Worm (Caenorhabditis elegans) whole organism, L2 larva: ENCODE data around the gene F38H4.6.

Experiments used
- C34F6.9 ChIP-seq: fragments of 150-350 bp; optimal IDR thresholded peaks from 2 replicates; lab custom pipeline; 2014; ENCODE audit warnings: missing biosample characterization, missing genetic modification characterization
- F13H6.1 ChIP-seq: sonication (generic microtip); optimal IDR thresholded peaks from 2 replicates; lab custom pipeline; 2016; ENCODE audit warnings: missing genetic modification characterization, missing compliant biosample characterization
- R02D3.7 ChIP-seq: fragments of 150-350 bp; optimal IDR thresholded peaks from 2 replicates; lab custom pipeline; 2014; ENCODE audit warnings: missing biosample characterization, missing genetic modification characterization
- Y55F3AM.14 ChIP-seq: fragments of 200-800 bp; sonication (Bioruptor generic); optimal IDR thresholded peaks from 2 replicates; lab custom pipeline; 2018; ENCODE audit warnings: mild to moderate bottlenecking, missing genetic modification characterization, missing compliant biosample characterization
- ZK546.5 ChIP-seq: sonication (generic microtip); optimal IDR thresholded peaks from 2 replicates; lab custom pipeline; 2017; ENCODE audit warnings: missing biosample characterization, missing genetic modification characterization
- alr-1 ChIP-seq: fragments of 150-350 bp; optimal IDR thresholded peaks from 2 replicates; lab custom pipeline; 2014; ENCODE audit warnings: missing biosample characterization, missing genetic modification characterization
- aly-2 ChIP-seq: fragments of 150-350 bp; optimal IDR thresholded peaks from 2 replicates; lab custom pipeline; 2014; ENCODE audit warnings: missing biosample characterization, missing genetic modification characterization
- ama-1 ChIP-seq: fragments of 150-350 bp; optimal IDR thresholded peaks from 2 replicates; lab custom pipeline; 2018; ENCODE audit warnings: inconsistent platforms
- blmp-1 ChIP-seq: sonication (generic microtip); optimal IDR thresholded peaks from 2 replicates; lab custom pipeline; 2017; ENCODE audit warnings: missing genetic modification characterization, mild to moderate bottlenecking, missing compliant biosample characterization, antibody characterized with exemption, moderate library complexity; ENCODE audit not compliant: insufficient read depth
- ceh-16 ChIP-seq: fragments of 150-350 bp; optimal IDR thresholded peaks from 2 replicates; lab custom pipeline; 2014; ENCODE audit warnings: missing biosample characterization, missing genetic modification characterization
- ceh-82 ChIP-seq: fragments of 150-350 bp; optimal IDR thresholded peaks from 2 replicates; lab custom pipeline; 2014; ENCODE audit warnings: missing biosample characterization, missing genetic modification characterization
- crh-2 ChIP-seq: sonication (generic microtip); optimal IDR thresholded peaks from 2 replicates; lab custom pipeline; 2017; ENCODE audit warnings: missing biosample characterization, missing genetic modification characterization
- dmd-4 ChIP-seq: sonication (generic microtip); optimal IDR thresholded peaks from 2 replicates; lab custom pipeline; 2017; ENCODE audit warnings: missing biosample characterization, missing genetic modification characterization
- egl-27 ChIP-seq: sonication (generic microtip); optimal IDR thresholded peaks from 3 replicates; lab custom pipeline; 2017; ENCODE audit warnings: missing biosample characterization, missing genetic modification reagents, missing genetic modification characterization
- elt-1 ChIP-seq: fragments of 150-350 bp; optimal IDR thresholded peaks from 2 replicates; lab custom pipeline; 2014; ENCODE audit warnings: missing biosample characterization, missing genetic modification characterization
- elt-3 ChIP-seq: sonication (generic microtip); optimal IDR thresholded peaks from 2 replicates; lab custom pipeline; 2017; ENCODE audit warnings: missing biosample characterization, missing genetic modification characterization
- fos-1 ChIP-seq: fragments of 150-350 bp; optimal IDR thresholded peaks from 2 replicates; lab custom pipeline; 2014; ENCODE audit warnings: missing biosample characterization, missing genetic modification characterization
- gmeb-1 ChIP-seq: fragments of 150-350 bp; optimal IDR thresholded peaks from 2 replicates; lab custom pipeline; 2014; ENCODE audit warnings: missing biosample characterization, missing genetic modification characterization
- lin-11 ChIP-seq: fragments of 150-350 bp; sonication (generic microtip); optimal IDR thresholded peaks from 2 replicates; lab custom pipeline; 2014; ENCODE audit warnings: missing biosample characterization, missing genetic modification characterization, inconsistent platforms, mixed read lengths
- lin-13 ChIP-seq: fragments of 150-350 bp; optimal IDR thresholded peaks from 2 replicates; lab custom pipeline; 2014; ENCODE audit warnings: missing biosample characterization, missing genetic modification reagents, missing genetic modification characterization
- lin-39 ChIP-seq: fragments of 150-350 bp; optimal IDR thresholded peaks from 2 replicates; lab custom pipeline; 2014; ENCODE audit warnings: missing biosample characterization, missing genetic modification reagents, missing genetic modification characterization
- lsy-2 ChIP-seq, 2 experiments: fragments of 150-350 bp in 1 of 2; sonication (generic microtip) in 1 of 2; optimal IDR thresholded peaks; 2 replicates each; lab custom pipeline; 2014 to 2017; ENCODE audit warnings: missing biosample characterization in 2 of 2, missing genetic modification characterization in 2 of 2
- mab-5 ChIP-seq: fragments of 150-350 bp; optimal IDR thresholded peaks from 2 replicates; lab custom pipeline; 2014; ENCODE audit warnings: missing biosample characterization, missing genetic modification characterization
- mbf-1 ChIP-seq: sonication (generic microtip); optimal IDR thresholded peaks from 2 replicates; lab custom pipeline; 2017; ENCODE audit warnings: missing biosample characterization, missing genetic modification characterization
- mdl-1 ChIP-seq, 2 experiments: fragments of 150-350 bp in 1 of 2; sonication (generic microtip) in 1 of 2; optimal IDR thresholded peaks; 2 replicates each; lab custom pipeline; 2017; ENCODE audit warnings: missing biosample characterization in 2 of 2, missing genetic modification characterization in 2 of 2
- nhr-10 ChIP-seq: sonication (generic microtip); optimal IDR thresholded peaks from 2 replicates; lab custom pipeline; 2017; ENCODE audit warnings: missing biosample characterization, missing genetic modification characterization
- nhr-12 ChIP-seq: fragments of 150-350 bp; optimal IDR thresholded peaks from 2 replicates; lab custom pipeline; 2014; ENCODE audit warnings: missing biosample characterization, missing genetic modification characterization
- nhr-129 ChIP-seq: fragments of 150-350 bp; optimal IDR thresholded peaks from 2 replicates; lab custom pipeline; 2014; ENCODE audit warnings: missing biosample characterization, missing genetic modification characterization
- nhr-21 ChIP-seq: fragments of 150-350 bp; optimal IDR thresholded peaks from 2 replicates; lab custom pipeline; 2014; ENCODE audit warnings: missing biosample characterization, missing genetic modification characterization
- nhr-23 ChIP-seq: fragments of 150-350 bp; optimal IDR thresholded peaks from 2 replicates; lab custom pipeline; 2014; ENCODE audit warnings: missing biosample characterization, missing genetic modification reagents, missing genetic modification characterization
- nhr-237 ChIP-seq: fragments of 150-350 bp; optimal IDR thresholded peaks from 2 replicates; lab custom pipeline; 2014; ENCODE audit warnings: missing biosample characterization, missing genetic modification characterization
- nhr-25 ChIP-seq: fragments of 150-350 bp; sonication (generic microtip); optimal IDR thresholded peaks from 3 replicates; lab custom pipeline; 2014; ENCODE audit warnings: missing biosample characterization, missing genetic modification characterization
- nhr-6 ChIP-seq: fragments of 150-350 bp; optimal IDR thresholded peaks from 2 replicates; lab custom pipeline; 2014; ENCODE audit warnings: missing biosample characterization, missing genetic modification characterization
- nhr-77 ChIP-seq: fragments of 150-350 bp; optimal IDR thresholded peaks from 2 replicates; lab custom pipeline; 2014; ENCODE audit warnings: missing biosample characterization, missing genetic modification characterization
- peb-1 ChIP-seq: fragments of 150-350 bp; optimal IDR thresholded peaks from 2 replicates; lab custom pipeline; 2014; ENCODE audit warnings: missing biosample characterization, missing genetic modification characterization
- sem-4 ChIP-seq: fragments of 150-350 bp; optimal IDR thresholded peaks from 2 replicates; lab custom pipeline; 2014; ENCODE audit warnings: missing biosample characterization, missing genetic modification reagents, missing genetic modification characterization
- skn-1 ChIP-seq: sonication (generic microtip); optimal IDR thresholded peaks from 2 replicates; lab custom pipeline; 2017; ENCODE audit warnings: missing biosample characterization, missing genetic modification characterization
- sma-3 ChIP-seq: sonication (generic microtip); optimal IDR thresholded peaks from 2 replicates; lab custom pipeline; 2016; ENCODE audit warnings: missing genetic modification reagents, missing genetic modification characterization, missing compliant biosample characterization
- sma-9 ChIP-seq, 2 experiments: fragments of 150-350 bp in 1 of 2; sonication (generic microtip) in 1 of 2; optimal IDR thresholded peaks; 2 replicates each; lab custom pipeline; 2014 to 2016; ENCODE audit warnings: missing genetic modification characterization in 2 of 2, mild to moderate bottlenecking in 1 of 2, missing biosample characterization in 1 of 2, missing compliant biosample characterization in 1 of 2, missing genetic modification reagents in 1 of 2, moderate library complexity in 1 of 2
- snpc-4 ChIP-seq: fragments of 150-350 bp; optimal IDR thresholded peaks from 2 replicates; lab custom pipeline; 2014; ENCODE audit warnings: missing biosample characterization, missing genetic modification characterization
- unc-55 ChIP-seq: fragments of 150-350 bp; sonication (generic microtip); optimal IDR thresholded peaks from 3 replicates; lab custom pipeline; 2014; ENCODE audit warnings: missing biosample characterization, missing genetic modification reagents, missing genetic modification characterization
- unc-62 ChIP-seq: fragments of 150-350 bp; optimal IDR thresholded peaks from 2 replicates; lab custom pipeline; 2014; ENCODE audit warnings: missing biosample characterization, missing genetic modification reagents, missing genetic modification characterization
- zag-1 ChIP-seq: fragments of 150-350 bp; optimal IDR thresholded peaks from 2 replicates; lab custom pipeline; 2014; ENCODE audit warnings: missing biosample characterization, missing genetic modification characterization
- ztf-1 ChIP-seq: fragments of 200-800 bp; sonication (Bioruptor generic); conservative IDR thresholded peaks from 2 replicates; pipeline ENCODE4 v1.3.6; 2022; ENCODE audit warnings: missing genetic modification characterization, missing compliant biosample characterization
- ztf-11 ChIP-seq: sonication (generic microtip); optimal IDR thresholded peaks from 2 replicates; lab custom pipeline; 2017; ENCODE audit warnings: missing biosample characterization, missing genetic modification characterization
- ztf-4 ChIP-seq: fragments of 150-350 bp; optimal IDR thresholded peaks from 2 replicates; lab custom pipeline; 2014; ENCODE audit warnings: missing biosample characterization, missing genetic modification characterization

F38H4.6 gene

ce11 chrIV:11812017-11812416 is 35.7 kb downstream of the F38H4.6 start:
- TF ChIP-seq ztf-1 (GFP tag; lab: Robert Waterston, UW) = no peak
- TF ChIP-seq sma-9 (GFP tag; optimal IDR thresholded peaks at IDR 0.05; lab: Kevin White, UChicago) = peak; percentile 41
- TF ChIP-seq sma-9 (tag; optimal IDR thresholded peaks at IDR 0.05; lab: Kevin White, UChicago) = no peak
- no peak for TF ChIP-seq mab-5 (tag; lab: Kevin White, UChicago)
- TF ChIP-seq lsy-2 (tag; optimal IDR thresholded peaks at IDR 0.05; lab: Kevin White, UChicago) = peak in 1 of 2 experiments; percentile 10

ce11 chrIV:11809708-11810114 is 38.0 kb downstream of the F38H4.6 start:
- TF ChIP-seq alr-1 (tag; lab: Kevin White, UChicago) = no peak
- peak; percentile 74 for TF ChIP-seq nhr-6 (tag; lab: Kevin White, UChicago)
- no peak for TF ChIP-seq aly-2 (tag; lab: Kevin White, UChicago)
- TF ChIP-seq nhr-77 = no peak
- TF ChIP-seq Y55F3AM.14 (GFP tag; lab: Kevin White, UChicago) = peak; percentile 76
- TF ChIP-seq gmeb-1 = no peak
- no peak for TF ChIP-seq elt-1 (tag; lab: Kevin White, UChicago)
- TF ChIP-seq nhr-10 (tag; lab: Kevin White, UChicago) = no peak
- peak; percentile 96 for TF ChIP-seq C34F6.9 (tag; lab: Kevin White, UChicago)
- peak; percentile 56 for TF ChIP-seq fos-1 (tag; lab: Kevin White, UChicago)
- peak; percentile 80 for TF ChIP-seq mab-5 (tag; lab: Kevin White, UChicago)
- peak; percentile 48 for TF ChIP-seq egl-27 (tag; lab: Kevin White, UChicago)
- TF ChIP-seq sem-4 = peak; percentile 76
- peak; percentile 72 for TF ChIP-seq ztf-4 (tag; lab: Kevin White, UChicago)
- no peak for TF ChIP-seq ama-1 (lab: Kevin White, UChicago)
- TF ChIP-seq nhr-25 (tag; lab: Kevin White, UChicago) = peak; percentile 64
- TF ChIP-seq lsy-2 (tag; optimal IDR thresholded peaks at IDR 0.05; lab: Kevin White, UChicago) = peak; percentile 35 to 78
- peak; percentile 53 for TF ChIP-seq blmp-1 (tag; lab: Kevin White, UChicago)
- peak; percentile 50 for TF ChIP-seq lin-11 (tag; lab: Kevin White, UChicago)
- TF ChIP-seq zag-1 (tag; lab: Kevin White, UChicago) = peak; percentile 71
- no peak for TF ChIP-seq mbf-1 (tag; lab: Kevin White, UChicago)
- TF ChIP-seq ceh-82 (tag; lab: Kevin White, UChicago) = peak; percentile 37
- peak; percentile 51 for TF ChIP-seq lin-13 (GFP tag; lab: Kevin White, UChicago)
- peak; percentile 87 for TF ChIP-seq F13H6.1 (tag; lab: Kevin White, UChicago)
- TF ChIP-seq peb-1 (tag; lab: Kevin White, UChicago) = no peak
- TF ChIP-seq unc-62 (GFP tag; lab: Kevin White, UChicago) = peak; percentile 54
- peak; percentile 82 for TF ChIP-seq crh-2
- TF ChIP-seq nhr-21 = peak; percentile 67
- peak; percentile 89 for TF ChIP-seq sma-9 (GFP tag; optimal IDR thresholded peaks at IDR 0.05; lab: Kevin White, UChicago)
- no peak for TF ChIP-seq sma-9 (tag; optimal IDR thresholded peaks at IDR 0.05; lab: Kevin White, UChicago)
- TF ChIP-seq nhr-23 (tag; lab: Kevin White, UChicago) = no peak
- TF ChIP-seq nhr-129 (tag; lab: Kevin White, UChicago) = peak; percentile 93
- peak; percentile 19 for TF ChIP-seq sma-3 (GFP tag; lab: Kevin White, UChicago)
- TF ChIP-seq nhr-237 (tag; lab: Kevin White, UChicago) = no peak
- TF ChIP-seq ztf-11 (tag; lab: Kevin White, UChicago) = no peak
- peak; percentile 20 to 34 for TF ChIP-seq mdl-1 (tag; optimal IDR thresholded peaks at IDR 0.05; lab: Kevin White, UChicago)
- peak; percentile 89 for TF ChIP-seq unc-55
- no peak for TF ChIP-seq ceh-16 (tag; lab: Kevin White, UChicago)

ce11 chrIV:11809047-11809446 is 38.6 kb downstream of the F38H4.6 start:
- TF ChIP-seq nhr-23 (tag; lab: Kevin White, UChicago) = no peak
- TF ChIP-seq nhr-6 (tag; lab: Kevin White, UChicago) = no peak
- TF ChIP-seq elt-3 (tag; lab: Kevin White, UChicago) = no peak
- no peak for TF ChIP-seq nhr-12
- no peak for TF ChIP-seq mab-5 (tag; lab: Kevin White, UChicago)
- TF ChIP-seq nhr-237 (tag; lab: Kevin White, UChicago) = no peak
- no peak for TF ChIP-seq ZK546.5 (tag; lab: Kevin White, UChicago)
- TF ChIP-seq aly-2 (tag; lab: Kevin White, UChicago) = no peak
- no peak for TF ChIP-seq nhr-10 (tag; lab: Kevin White, UChicago)
- TF ChIP-seq unc-55 = no peak
- no peak for TF ChIP-seq ceh-82 (tag; lab: Kevin White, UChicago)
- TF ChIP-seq snpc-4 (tag; lab: Kevin White, UChicago) = no peak
- TF ChIP-seq unc-62 (GFP tag; lab: Kevin White, UChicago) = no peak
- TF ChIP-seq F13H6.1 (tag; lab: Kevin White, UChicago) = no peak
- no peak for TF ChIP-seq lin-39 (tag; lab: Kevin White, UChicago)
- no peak for TF ChIP-seq lin-11 (tag; lab: Kevin White, UChicago)
- peak; percentile 39 for TF ChIP-seq nhr-21
- no peak for TF ChIP-seq R02D3.7 (tag; lab: Kevin White, UChicago)
- no peak for TF ChIP-seq dmd-4 (tag; lab: Kevin White, UChicago)
- peak; percentile 17 for TF ChIP-seq blmp-1 (tag; lab: Kevin White, UChicago)
- TF ChIP-seq sma-3 (GFP tag; lab: Kevin White, UChicago) = no peak
- TF ChIP-seq lsy-2 (tag; optimal IDR thresholded peaks at IDR 0.05; lab: Kevin White, UChicago) = peak in 1 of 2 experiments; percentile 1
- no peak for TF ChIP-seq mbf-1 (tag; lab: Kevin White, UChicago)
- TF ChIP-seq C34F6.9 (tag; lab: Kevin White, UChicago) = no peak
- peak; percentile 81 for TF ChIP-seq sma-9 (GFP tag; optimal IDR thresholded peaks at IDR 0.05; lab: Kevin White, UChicago)
- no peak for TF ChIP-seq sma-9 (tag; optimal IDR thresholded peaks at IDR 0.05; lab: Kevin White, UChicago)
- no peak for TF ChIP-seq ceh-16 (tag; lab: Kevin White, UChicago)
- peak; percentile 22 for TF ChIP-seq fos-1 (tag; lab: Kevin White, UChicago)
- TF ChIP-seq crh-2 = peak; percentile 21
- no peak for TF ChIP-seq skn-1 (tag; lab: Kevin White, UChicago)
